Worm (Caenorhabditis elegans) whole organism, L4 larva: ENCODE results near the gene M05D6.3.

Source experiments
- R02D3.7 ChIP-seq: fragments of 150-350 bp; sonication (generic microtip); optimal IDR thresholded peaks from 3 replicates; lab custom pipeline; 2014; ENCODE audit warnings: missing biosample characterization, missing genetic modification characterization
- lin-39 ChIP-seq: fragments of 150-350 bp; optimal IDR thresholded peaks from 2 replicates; lab custom pipeline; 2014; ENCODE audit warnings: missing biosample characterization, missing genetic modification reagents, missing genetic modification characterization
- tag-97 ChIP-seq: fragments of 200-800 bp; sonication (Bioruptor generic); IDR thresholded peaks from 2 replicates; pipeline ENCODE4 v1.3.6; 2022; ENCODE audit warnings: missing genetic modification characterization, missing compliant biosample characterization
- vab-7 ChIP-seq: fragments of 200-800 bp; sonication (Bioruptor generic); IDR thresholded peaks from 2 replicates; pipeline ENCODE4 v1.3.6; 2022; ENCODE audit warnings: missing genetic modification reagents, missing genetic modification characterization, missing compliant biosample characterization

DNA sequence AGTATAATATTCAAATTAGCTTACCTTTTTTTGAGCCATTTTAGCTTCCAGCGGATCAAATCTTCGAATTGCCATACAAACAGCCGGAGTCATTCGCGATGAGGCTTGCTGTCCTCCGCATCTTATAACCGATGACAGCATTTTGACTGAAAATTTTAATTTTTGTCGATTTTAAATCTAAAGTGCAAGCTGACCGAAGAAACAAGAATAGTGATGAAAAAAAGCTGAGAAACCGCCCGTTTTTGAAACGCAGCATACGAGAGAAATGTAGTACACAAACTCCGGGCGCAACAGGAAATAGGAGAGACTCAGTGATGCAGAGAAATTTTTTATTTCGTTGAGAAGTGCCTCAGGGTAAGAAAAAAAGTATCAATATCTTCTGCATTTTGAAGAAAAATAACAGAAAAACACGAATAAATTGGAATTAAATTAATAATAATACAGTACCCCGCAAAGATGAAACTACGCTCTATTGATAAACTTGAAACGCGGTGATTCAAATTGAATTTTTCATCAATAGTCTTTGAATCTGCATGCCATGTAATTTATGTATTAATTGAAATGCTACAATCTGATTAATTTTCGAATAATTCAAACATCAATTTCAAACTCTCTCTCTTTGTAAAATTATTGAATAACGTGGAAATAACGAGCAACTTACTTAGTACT, 7.7 kb downstream of the M05D6.3 start:
- TF ChIP-seq R02D3.7 (tag; lab: Kevin White, UChicago) (no peak), lin-39 (tag; lab: Kevin White, UChicago) (no peak), vab-7 (GFP tag; lab: Robert Waterston, UW) (no peak), tag-97 (no peak)
